Fruit fly (Drosophila melanogaster) whole organism, pupa: Measurements from ENCODE around the gene zormin.

Experiments used
- CG12605 ChIP-seq: fragments of 200-800 bp; sonication (Bioruptor generic); IDR thresholded peaks from 2 replicates; pipeline ENCODE4 v1.3.6; 2022; ENCODE audit warnings: missing biosample characterization, missing genetic modification characterization
- CG17806 ChIP-seq: fragments of 200-800 bp; sonication (Bioruptor generic); optimal IDR thresholded peaks from 2 replicates; lab custom pipeline; 2018; ENCODE audit warnings: missing biosample characterization, mild to moderate bottlenecking, missing genetic modification characterization, moderate library complexity
- CG32121 ChIP-seq: fragments of 200-800 bp; sonication (Bioruptor generic); IDR thresholded peaks from 2 replicates; pipeline ENCODE4 v1.3.6; 2022; ENCODE audit warnings: missing biosample characterization, missing genetic modification characterization
- CG8159 ChIP-seq: fragments of 200-800 bp; sonication (Bioruptor generic); optimal IDR thresholded peaks from 3 replicates; lab custom pipeline; 2018; ENCODE audit warnings: missing biosample characterization, mild to moderate bottlenecking, missing genetic modification characterization, moderate library complexity
- EcR ChIP-seq: fragments of 200-800 bp; sonication (Bioruptor generic); optimal IDR thresholded peaks from 3 replicates; lab custom pipeline; 2019; ENCODE audit warnings: missing biosample characterization, missing genetic modification characterization, mild to moderate bottlenecking, moderate library complexity, missing genetic modification reagents
- Ets98B ChIP-seq: fragments of 200-800 bp; sonication (Bioruptor generic); IDR thresholded peaks from 2 replicates; pipeline ENCODE4 v1.3.6; 2022; ENCODE audit warnings: missing biosample characterization, missing genetic modification characterization
- Pif1A ChIP-seq: fragments of 200-800 bp; sonication (Bioruptor generic); optimal IDR thresholded peaks from 3 replicates; lab custom pipeline; 2016; ENCODE audit warnings: missing biosample characterization, missing genetic modification characterization
- Snoo ChIP-seq: fragments of 200-800 bp; sonication (Bioruptor generic); optimal IDR thresholded peaks from 3 replicates; lab custom pipeline; 2017; ENCODE audit warnings: missing biosample characterization, mild to moderate bottlenecking, missing genetic modification characterization, inconsistent platforms
- fd96Ca ChIP-seq: fragments of 200-800 bp; sonication (Bioruptor generic); IDR thresholded peaks from 3 replicates; pipeline ENCODE4 v1.3.6; 2022; ENCODE audit warnings: missing biosample characterization, missing genetic modification characterization
- gl ChIP-seq: fragments of 200-800 bp; sonication (Bioruptor generic); optimal IDR thresholded peaks from 2 replicates; lab custom pipeline; 2018; ENCODE audit warnings: missing biosample characterization, mild to moderate bottlenecking, missing genetic modification characterization
- rn ChIP-seq: fragments of 200-800 bp; sonication (Bioruptor generic); IDR thresholded peaks from 2 replicates; pipeline ENCODE4 v1.3.6; 2022; ENCODE audit warnings: missing biosample characterization, missing genetic modification characterization

DNA sequence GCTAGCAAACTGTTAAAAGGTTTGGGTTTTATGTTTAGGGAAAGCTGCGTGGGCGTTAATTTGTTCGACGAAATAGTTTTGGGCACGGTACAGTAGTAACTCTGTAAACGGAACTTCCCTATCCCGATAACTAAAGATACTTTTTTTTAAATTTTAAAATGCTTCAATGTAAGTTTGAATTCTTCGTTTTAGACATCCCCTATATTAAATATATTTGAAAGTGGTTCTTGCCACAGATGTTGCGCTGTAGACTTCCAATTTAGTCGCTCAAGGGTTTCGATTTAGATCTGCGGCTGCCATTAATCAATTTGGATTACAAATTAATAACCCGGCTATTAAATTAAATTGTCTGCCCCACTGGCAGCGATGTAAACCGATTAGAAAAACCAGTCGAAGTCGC lies 9.1 kb downstream of the zormin start:
- TF ChIP-seq EcR (no peak), CG17806 (tag; lab: Kevin White, UChicago) (no peak), Snoo (no peak), gl (tag; lab: Kevin White, UChicago) (no peak), CG12605 (GFP tag; lab: Robert Waterston, UW) (no peak), rn (GFP tag; lab: Robert Waterston, UW) (no peak), fd96Ca (GFP tag; lab: Robert Waterston, UW) (no peak), CG8159 (no peak), Pif1A (GFP tag; lab: Kevin White, UChicago) (no peak), CG32121 (GFP tag; lab: Robert Waterston, UW) (no peak), Ets98B (GFP tag; lab: Robert Waterston, UW) (no peak)
